Fruit fly (Drosophila melanogaster) whole organism, embryonic: ENCODE measurements around the gene Mur2B.
A peak's percentile ranks its signal among the peaks of the same experiment; 100 is the strongest.

Experiments
- Ada2b ChIP-seq: fragments of 200-800 bp; sonication (Bioruptor generic); IDR thresholded peaks from 2 replicates; pipeline ENCODE4 v1.3.6; 2022; ENCODE audit warnings: missing biosample characterization, missing genetic modification characterization
- Atf-2 ChIP-seq: fragments of 200-800 bp; sonication (Bioruptor generic); optimal IDR thresholded peaks from 2 replicates; lab custom pipeline; 2016; ENCODE audit warnings: missing biosample characterization, missing genetic modification characterization
- CG10565 ChIP-seq: fragments of 200-800 bp; sonication (Bioruptor generic); optimal IDR thresholded peaks from 3 replicates; lab custom pipeline; 2016; ENCODE audit warnings: missing biosample characterization, mild to moderate bottlenecking, missing genetic modification characterization
- CG11560 ChIP-seq: fragments of 200-800 bp; sonication (Bioruptor generic); IDR thresholded peaks from 3 replicates; pipeline ENCODE4 v1.3.6; 2022; ENCODE audit warnings: missing biosample characterization, missing genetic modification characterization
- CG12071 ChIP-seq: fragments of 200-800 bp; sonication (Bioruptor generic); optimal IDR thresholded peaks from 3 replicates; lab custom pipeline; 2018; ENCODE audit warnings: missing biosample characterization, mild to moderate bottlenecking, missing genetic modification characterization
- CG12155 ChIP-seq: fragments of 200-800 bp; sonication (Bioruptor generic); optimal IDR thresholded peaks from 3 replicates; lab custom pipeline; 2016; ENCODE audit warnings: missing biosample characterization, missing genetic modification characterization
- CG12659 ChIP-seq: fragments of 200-800 bp; sonication (Bioruptor generic); optimal IDR thresholded peaks from 3 replicates; lab custom pipeline; 2017; ENCODE audit warnings: mild to moderate bottlenecking, missing biosample characterization, missing genetic modification reagents, missing genetic modification characterization
- CG18262 ChIP-seq: fragments of 200-800 bp; optimal IDR thresholded peaks from 3 replicates; lab custom pipeline; 2019; ENCODE audit warnings: missing biosample characterization, mild to moderate bottlenecking, missing genetic modification characterization, moderate library complexity
- CG18764 ChIP-seq: fragments of 200-800 bp; sonication (Bioruptor generic); optimal IDR thresholded peaks from 3 replicates; lab custom pipeline; 2016; ENCODE audit warnings: missing biosample characterization, missing genetic modification characterization
- CG2116 ChIP-seq: fragments of 200-800 bp; sonication (Bioruptor generic); optimal IDR thresholded peaks from 3 replicates; lab custom pipeline; 2018; ENCODE audit warnings: missing biosample characterization, mild to moderate bottlenecking, missing genetic modification characterization
- CG2120 ChIP-seq: fragments of 200-800 bp; sonication (Bioruptor generic); optimal IDR thresholded peaks from 3 replicates; lab custom pipeline; 2016; ENCODE audit warnings: missing biosample characterization, missing genetic modification characterization
- CG30431 ChIP-seq: fragments of 200-800 bp; sonication (Bioruptor generic); optimal IDR thresholded peaks from 2 replicates; lab custom pipeline; 2017; ENCODE audit warnings: missing biosample characterization, missing genetic modification characterization
- CG31388 ChIP-seq: fragments of 200-800 bp; sonication (Bioruptor generic); optimal IDR thresholded peaks from 2 replicates; lab custom pipeline; 2016; ENCODE audit warnings: missing biosample characterization, missing genetic modification characterization
- CG34422 ChIP-seq: fragments of 200-800 bp; sonication (Bioruptor generic); IDR thresholded peaks from 3 replicates; pipeline ENCODE4 v1.3.6; 2022; ENCODE audit warnings: missing biosample characterization, missing genetic modification characterization
- CG3847 ChIP-seq: fragments of 200-800 bp; sonication (Bioruptor generic); IDR thresholded peaks from 2 replicates; pipeline ENCODE4 v1.3.6; 2022; ENCODE audit warnings: missing biosample characterization, missing genetic modification characterization
- CG42726 ChIP-seq: fragments of 200-800 bp; sonication (Bioruptor generic); IDR thresholded peaks from 2 replicates; pipeline ENCODE4 v1.3.6; 2022; ENCODE audit warnings: missing biosample characterization, missing genetic modification characterization; ENCODE audit not compliant: partially characterized antibody
- CG6175 ChIP-seq: fragments of 200-800 bp; sonication (Bioruptor generic); IDR thresholded peaks from 3 replicates; pipeline ENCODE4 v1.3.6; 2022; ENCODE audit warnings: missing biosample characterization, missing genetic modification characterization
- Deaf1 ChIP-seq: fragments of 200-800 bp; optimal IDR thresholded peaks from 3 replicates; lab custom pipeline; 2019; ENCODE audit warnings: missing biosample characterization, mild to moderate bottlenecking, missing genetic modification characterization, moderate library complexity
- Doc3 ChIP-seq: fragments of 200-800 bp; sonication (Bioruptor generic); IDR thresholded peaks from 3 replicates; pipeline ENCODE4 v1.3.6; 2022; ENCODE audit warnings: missing biosample characterization, missing genetic modification characterization; ENCODE audit not compliant: partially characterized antibody
- E2f2 ChIP-seq: fragments of 200-800 bp; sonication (Bioruptor generic); IDR thresholded peaks from 2 replicates; pipeline ENCODE4 v1.3.6; 2022; ENCODE audit warnings: missing biosample characterization, missing genetic modification characterization
- Eip74EF ChIP-seq, 2 experiments: fragments of 200-800 bp in 1 of 2; fragments of >200 bp in 1 of 2; sonication (Bioruptor generic) in 1 of 2; optimal IDR thresholded peaks; 2 replicates each; lab custom pipeline; 2017 to 2019; ENCODE audit warnings: missing biosample characterization in 2 of 2, missing genetic modification characterization in 2 of 2, mild to moderate bottlenecking in 1 of 2, moderate library complexity in 1 of 2
- Fer1 ChIP-seq: fragments of 200-800 bp; sonication (Bioruptor generic); optimal IDR thresholded peaks from 2 replicates; lab custom pipeline; 2017; ENCODE audit warnings: missing biosample characterization, mild to moderate bottlenecking, missing genetic modification characterization
- Lhr ChIP-seq: fragments of 200-800 bp; sonication (Bioruptor generic); optimal IDR thresholded peaks from 3 replicates; lab custom pipeline; 2017; ENCODE audit warnings: mild to moderate bottlenecking, missing biosample characterization, missing genetic modification reagents, missing genetic modification characterization
- Nf-YA ChIP-seq: fragments of 200-800 bp; sonication (Bioruptor generic); IDR thresholded peaks from 2 replicates; pipeline ENCODE4 v1.3.6; 2022; ENCODE audit warnings: missing biosample characterization, missing genetic modification characterization
- Side ChIP-seq: fragments of 200-800 bp; sonication (Bioruptor generic); optimal IDR thresholded peaks from 2 replicates; lab custom pipeline; 2016; ENCODE audit warnings: missing biosample characterization, missing genetic modification characterization
- Tbp ChIP-seq: fragments of >200 bp; optimal IDR thresholded peaks from 2 replicates; lab custom pipeline; 2018; ENCODE audit warnings: missing biosample characterization, missing genetic modification characterization
- Vsx1 ChIP-seq: fragments of 200-800 bp; sonication (Bioruptor generic); optimal IDR thresholded peaks from 2 replicates; lab custom pipeline; 2017; ENCODE audit warnings: missing biosample characterization, mild to moderate bottlenecking, missing genetic modification characterization, missing genetic modification reagents
- Xbp1 ChIP-seq: fragments of 200-800 bp; sonication (Bioruptor generic); optimal IDR thresholded peaks from 3 replicates; lab custom pipeline; 2016; ENCODE audit warnings: missing biosample characterization, mild to moderate bottlenecking, missing genetic modification characterization
- dati ChIP-seq: fragments of 200-800 bp; sonication (Bioruptor generic); IDR thresholded peaks from 2 replicates; pipeline ENCODE4 v1.3.6; 2022; ENCODE audit warnings: missing biosample characterization, missing genetic modification characterization
- dm ChIP-seq: fragments of 200-800 bp; sonication (Bioruptor generic); optimal IDR thresholded peaks from 3 replicates; lab custom pipeline; 2016; ENCODE audit warnings: missing biosample characterization, missing genetic modification characterization
- ham ChIP-seq: fragments of 200-800 bp; sonication (Bioruptor generic); IDR thresholded peaks from 2 replicates; pipeline ENCODE4 v1.3.6; 2022; ENCODE audit warnings: missing biosample characterization, missing genetic modification characterization
- hbn ChIP-seq: fragments of 200-800 bp; sonication (Bioruptor generic); IDR thresholded peaks from 2 replicates; pipeline ENCODE4 v1.3.6; 2022; ENCODE audit warnings: missing biosample characterization, missing genetic modification characterization; ENCODE audit not compliant: partially characterized antibody
- her ChIP-seq: fragments of 200-800 bp; sonication (Bioruptor generic); optimal IDR thresholded peaks from 2 replicates; lab custom pipeline; 2016; ENCODE audit warnings: missing biosample characterization, missing genetic modification characterization
- ken ChIP-seq: fragments of 200-800 bp; sonication (Bioruptor generic); IDR thresholded peaks from 3 replicates; pipeline ENCODE4 v1.3.6; 2022; ENCODE audit warnings: missing biosample characterization, missing genetic modification characterization
- lola ChIP-seq, 3 experiments: fragments of >200 bp in 2 of 3; fragments of 200-800 bp in 1 of 3; sonication (Bioruptor generic) in 1 of 3; optimal IDR thresholded peaks; 2 replicates each; lab custom pipeline; 2017 to 2019; ENCODE audit warnings: missing biosample characterization in 3 of 3, missing genetic modification characterization in 3 of 3, mild to moderate bottlenecking in 1 of 3, moderate library complexity in 1 of 3
- lov ChIP-seq, 2 experiments: fragments of 200-800 bp in 1 of 2; fragments of >200 bp in 1 of 2; sonication (Bioruptor generic) in 1 of 2; IDR thresholded peaks in 1 of 2; optimal IDR thresholded peaks in 1 of 2; 2 replicates in 1 of 2; 3 replicates in 1 of 2; pipeline versions ENCODE4 v1.3.6 to Lab custom; 2017 to 2022; ENCODE audit warnings: missing biosample characterization in 1 of 2, missing genetic modification characterization in 1 of 2
- maf-S ChIP-seq: fragments of 200-800 bp; sonication (Bioruptor generic); optimal IDR thresholded peaks from 2 replicates; lab custom pipeline; 2016; ENCODE audit warnings: missing biosample characterization, missing genetic modification characterization
- mam ChIP-seq: fragments of 200-800 bp; sonication (Bioruptor generic); optimal IDR thresholded peaks from 3 replicates; lab custom pipeline; 2016; ENCODE audit warnings: missing biosample characterization, missing genetic modification characterization
- pb ChIP-seq: fragments of 200-800 bp; sonication (Bioruptor generic); optimal IDR thresholded peaks from 3 replicates; lab custom pipeline; 2016; ENCODE audit warnings: missing biosample characterization, missing genetic modification characterization
- pnt ChIP-seq: fragments of 200-800 bp; sonication (Bioruptor generic); optimal IDR thresholded peaks from 3 replicates; lab custom pipeline; 2016; ENCODE audit warnings: missing biosample characterization, missing genetic modification characterization
- rib ChIP-seq: fragments of 200-800 bp; sonication (Bioruptor generic); IDR thresholded peaks from 2 replicates; pipeline ENCODE4 v1.3.6; 2022; ENCODE audit warnings: missing biosample characterization, missing genetic modification characterization
- ro ChIP-seq: fragments of 200-800 bp; sonication (Bioruptor generic); IDR thresholded peaks from 2 replicates; pipeline ENCODE4 v1.3.6; 2022; ENCODE audit warnings: missing biosample characterization, missing genetic modification characterization
- row ChIP-seq: fragments of 200-800 bp; sonication (Bioruptor generic); IDR thresholded peaks from 3 replicates; pipeline ENCODE4 v1.3.6; 2022; ENCODE audit warnings: missing biosample characterization, missing genetic modification characterization
- sens ChIP-seq: fragments of 200-800 bp; sonication (Bioruptor generic); peaks from one replicate; lab custom pipeline; 2016; ENCODE audit warnings: missing biosample characterization, missing genetic modification characterization
- sens-2 ChIP-seq: fragments of 200-800 bp; sonication (Bioruptor generic); IDR thresholded peaks from 2 replicates; pipeline ENCODE4 v1.3.6; 2022; ENCODE audit warnings: missing biosample characterization, missing genetic modification characterization
- sisA ChIP-seq: fragments of 200-800 bp; sonication (Bioruptor generic); IDR thresholded peaks from 2 replicates; pipeline ENCODE4 v1.3.6; 2022; ENCODE audit warnings: missing biosample characterization, missing genetic modification characterization
- slou ChIP-seq: fragments of 200-800 bp; sonication (Bioruptor generic); optimal IDR thresholded peaks from 3 replicates; lab custom pipeline; 2016; ENCODE audit warnings: missing biosample characterization, missing genetic modification characterization
- so ChIP-seq: fragments of 200-800 bp; sonication (Bioruptor generic); IDR thresholded peaks from 3 replicates; pipeline ENCODE4 v1.3.6; 2022; ENCODE audit warnings: missing biosample characterization, missing genetic modification characterization
- tap ChIP-seq: fragments of 200-800 bp; optimal IDR thresholded peaks from 3 replicates; lab custom pipeline; 2019; ENCODE audit warnings: missing biosample characterization, mild to moderate bottlenecking, missing genetic modification characterization, moderate library complexity
- tna ChIP-seq: fragments of 200-800 bp; sonication (Bioruptor generic); IDR thresholded peaks from 2 replicates; pipeline ENCODE4 v1.3.6; 2022; ENCODE audit warnings: missing biosample characterization, missing genetic modification characterization; ENCODE audit not compliant: partially characterized antibody
- vfl ChIP-seq: fragments of 200-800 bp; sonication (Bioruptor generic); optimal IDR thresholded peaks from 2 replicates; lab custom pipeline; 2016; ENCODE audit warnings: missing biosample characterization, missing genetic modification characterization
- zfh2 ChIP-seq: fragments of 200-800 bp; sonication (Bioruptor generic); optimal IDR thresholded peaks from 2 replicates; lab custom pipeline; 2016; ENCODE audit warnings: missing biosample characterization, missing genetic modification characterization

Gene Mur2B

dm6 chrX:1664836-1665235 lies 3.8 kb downstream of the Mur2B start, which contains the start of gene dor (continued):
- TF ChIP-seq E2f2 (GFP tag; lab: Robert Waterston, UW): peak; percentile 80
- TF ChIP-seq ro: no peak
- TF ChIP-seq Doc3: peak; percentile 74
- no peak for TF ChIP-seq Vsx1 (GFP tag; lab: Kevin White, UChicago)
- TF ChIP-seq Fer1 (GFP tag; lab: Kevin White, UChicago): no peak
- no peak for TF ChIP-seq vfl (GFP tag; lab: Kevin White, UChicago)
- peak; percentile 86 for TF ChIP-seq tna (GFP tag; lab: Robert Waterston, UW)
- no peak for TF ChIP-seq dati (GFP tag; lab: Robert Waterston, UW)
- TF ChIP-seq CG6175: no peak
- no peak for TF ChIP-seq CG12659
- TF ChIP-seq maf-S: no peak
- no peak for TF ChIP-seq Ada2b (GFP tag; lab: Robert Waterston, UW)
- no peak for TF ChIP-seq ken (GFP tag; lab: Robert Waterston, UW)
- TF ChIP-seq CG3847 (GFP tag; lab: Robert Waterston, UW): no peak
- TF ChIP-seq sisA (GFP tag; lab: Robert Waterston, UW): no peak
- TF ChIP-seq sens (GFP tag; lab: Kevin White, UChicago): peak; percentile 1
- TF ChIP-seq Xbp1: no peak
- no peak for TF ChIP-seq tap (tag; lab: Kevin White, UChicago)
- no peak for TF ChIP-seq CG12155 (GFP tag; lab: Kevin White, UChicago)
- no peak for TF ChIP-seq Eip74EF (GFP tag; optimal IDR thresholded peaks at IDR 0.05; lab: Kevin White, UChicago)
- TF ChIP-seq Deaf1 (tag; lab: Kevin White, UChicago): no peak
- no peak for TF ChIP-seq pb
- TF ChIP-seq CG18262 (tag; lab: Kevin White, UChicago): no peak
- no peak for TF ChIP-seq Nf-YA (GFP tag; lab: Robert Waterston, UW)
- no peak for TF ChIP-seq CG30431 (GFP tag; lab: Kevin White, UChicago)
- no peak for TF ChIP-seq pnt (GFP tag; lab: Kevin White, UChicago)
- TF ChIP-seq CG11560: no peak
- TF ChIP-seq lov (optimal IDR thresholded peaks at IDR 0.05; lab: Kevin White, UChicago): no peak
- no peak for TF ChIP-seq lov (GFP tag; IDR thresholded peaks at IDR 0.05; lab: Robert Waterston, UW)
- no peak for TF ChIP-seq lola (GFP tag; optimal IDR thresholded peaks at IDR 0.05; lab: Kevin White, UChicago)
- peak; percentile 72; the same call in 1 of the 2 replicates for TF ChIP-seq CG42726 (GFP tag; lab: Robert Waterston, UW)
- no peak for TF ChIP-seq Lhr (GFP tag; lab: Kevin White, UChicago)
- TF ChIP-seq CG2116 (GFP tag; lab: Kevin White, UChicago): peak; percentile 92
- TF ChIP-seq ham (GFP tag; lab: Robert Waterston, UW): no peak
- no peak for TF ChIP-seq CG10565 (GFP tag; lab: Kevin White, UChicago)
- TF ChIP-seq so (GFP tag; lab: Robert Waterston, UW): no peak
- no peak for TF ChIP-seq dm (GFP tag; lab: Kevin White, UChicago)
- no peak for TF ChIP-seq sens-2 (GFP tag; lab: Robert Waterston, UW)
- no peak for TF ChIP-seq rib
- no peak for TF ChIP-seq CG31388
- no peak for TF ChIP-seq CG12071 (GFP tag; lab: Kevin White, UChicago)
- TF ChIP-seq Atf-2 (GFP tag; lab: Kevin White, UChicago): no peak
- no peak for TF ChIP-seq slou
- TF ChIP-seq row (GFP tag; lab: Robert Waterston, UW): no peak
- TF ChIP-seq zfh2 (GFP tag; lab: Kevin White, UChicago): no peak
- TF ChIP-seq Side: no peak
- no peak for TF ChIP-seq CG18764 (GFP tag; lab: Kevin White, UChicago)
- no peak for TF ChIP-seq mam
- no peak for TF ChIP-seq CG2120
- 0 out of 3 replicates have a peak, but pooled peaks have one; percentile 25 for TF ChIP-seq CG34422 (GFP tag; lab: Robert Waterston, UW)
- no peak for TF ChIP-seq her
- TF ChIP-seq Tbp: no peak
- peak; percentile 71 for TF ChIP-seq hbn (GFP tag; lab: Robert Waterston, UW)
